Worm (Caenorhabditis elegans): ENCODE results near the gene smrd-1.

The smrd-1 gene

ce11 chrIII:10423906-10424305 is 11.9 kb downstream of the smrd-1 start, which contains the start of gene M03C11.6:
Gene M03C11.6 (minus strand): TSS chrIII:10424006.
- TF ChIP-seq nhr-23 (tag; optimal IDR thresholded peaks at IDR 0.05) = no peak
- no peak for TF ChIP-seq mdl-1 (tag; optimal IDR thresholded peaks at IDR 0.05)
- no peak for TF ChIP-seq ceh-82 (tag; optimal IDR thresholded peaks at IDR 0.05)
- no peak for TF ChIP-seq ceh-28 (tag; optimal IDR thresholded peaks at IDR 0.05)
- no peak for TF ChIP-seq nhr-25 (tag; optimal IDR thresholded peaks at IDR 0.05)
- TF ChIP-seq ceh-9 (tag; optimal IDR thresholded peaks at IDR 0.05) = no peak
- TF ChIP-seq ztf-4 (tag; optimal IDR thresholded peaks at IDR 0.05) = no peak
- TF ChIP-seq snpc-4 (tag; optimal IDR thresholded peaks at IDR 0.05) = no peak
- no peak for TF ChIP-seq unc-39 (tag; optimal IDR thresholded peaks at IDR 0.05)
- TF ChIP-seq aly-2 (tag; optimal IDR thresholded peaks at IDR 0.05) = no peak
- no peak for TF ChIP-seq daf-12 (tag; optimal IDR thresholded peaks at IDR 0.05)
- no peak for TF ChIP-seq pqm-1 (tag; optimal IDR thresholded peaks at IDR 0.05)
- no peak for TF ChIP-seq egl-27 (tag; optimal IDR thresholded peaks at IDR 0.05)
- no peak for TF ChIP-seq fkh-10 (GFP tag; optimal IDR thresholded peaks at IDR 0.05)
- TF ChIP-seq ZK546.5 (tag; optimal IDR thresholded peaks at IDR 0.05) = no peak

- no peak for TF ChIP-seq tbx-2 (tag; optimal IDR thresholded peaks at IDR 0.05)
- TF ChIP-seq snpc-4 (tag; optimal IDR thresholded peaks at IDR 0.05) = no peak
- TF ChIP-seq nhr-237 (tag; optimal IDR thresholded peaks at IDR 0.05) = no peak
- no peak for TF ChIP-seq eor-1 (tag; optimal IDR thresholded peaks at IDR 0.05)
- TF ChIP-seq skn-1 (tag; optimal IDR thresholded peaks at IDR 0.05) = no peak
- TF ChIP-seq unc-39 (tag; optimal IDR thresholded peaks at IDR 0.05) = no peak
- no peak for TF ChIP-seq nhr-43 (tag; optimal IDR thresholded peaks at IDR 0.05; ENCODE audit: poor library complexity, severe bottlenecking)
- no peak for TF ChIP-seq R02D3.7 (tag; optimal IDR thresholded peaks at IDR 0.05)
- no peak for TF ChIP-seq fkh-2 (tag; optimal IDR thresholded peaks at IDR 0.05)
- TF ChIP-seq nhr-28 (tag; optimal IDR thresholded peaks at IDR 0.05) = no peak
- no peak for TF ChIP-seq nhr-25 (tag; optimal IDR thresholded peaks at IDR 0.05)
- TF ChIP-seq egl-5 (tag; optimal IDR thresholded peaks at IDR 0.05) = no peak
- TF ChIP-seq ztf-4 (tag; optimal IDR thresholded peaks at IDR 0.05) = no peak
- TF ChIP-seq ceh-28 (tag; optimal IDR thresholded peaks at IDR 0.05) = no peak
Measured at ce11 chrIII:10421680-10422079, 14.1 kb downstream of the smrd-1 start.

ce11 chrIII:10415822-10416221 is 20.0 kb downstream of the smrd-1 start, which contains the start of gene ymel-1:
Gene ymel-1 (plus strand): TSS chrIII:10416139.
- TF ChIP-seq zag-1 (tag; optimal IDR thresholded peaks at IDR 0.05) (no peak), tbx-2 (tag; optimal IDR thresholded peaks at IDR 0.05) (no peak), lin-15B (tag; optimal IDR thresholded peaks at IDR 0.05) (peak; percentile 50), nfya-1 (tag; optimal IDR thresholded peaks at IDR 0.05; ENCODE audit: insufficient read depth) (peak; percentile 35), nhr-23 (tag; optimal IDR thresholded peaks at IDR 0.05) (peak; percentile 32), R02D3.7 (tag; optimal IDR thresholded peaks at IDR 0.05) (peak; percentile 11), fkh-2 (tag; optimal IDR thresholded peaks at IDR 0.05) (no peak), nhr-25 (tag; optimal IDR thresholded peaks at IDR 0.05) (peak; percentile 19), daf-12 (tag; optimal IDR thresholded peaks at IDR 0.05) (no peak), lin-39 (tag; optimal IDR thresholded peaks at IDR 0.05) (peak; percentile 60), fos-1 (tag; optimal IDR thresholded peaks at IDR 0.05) (no peak), aly-2 (tag; optimal IDR thresholded peaks at IDR 0.05) (peak; percentile 14), mml-1 (tag; optimal IDR thresholded peaks at IDR 0.05) (no peak), pha-4 (tag; optimal IDR thresholded peaks at IDR 0.05) (peak; percentile 53), ztf-4 (tag; optimal IDR thresholded peaks at IDR 0.05) (no peak), ceh-28 (tag; optimal IDR thresholded peaks at IDR 0.05) (no peak), ceh-9 (tag; optimal IDR thresholded peaks at IDR 0.05) (no peak), hmg-11 (tag; optimal IDR thresholded peaks at IDR 0.05) (peak; percentile 29), pqm-1 (tag; optimal IDR thresholded peaks at IDR 0.05) (peak; percentile 39), mdl-1 (tag; optimal IDR thresholded peaks at IDR 0.05) (no peak), elt-2 (tag; optimal IDR thresholded peaks at IDR 0.05) (peak; percentile 22)

- TF ChIP-seq mml-1 (tag; optimal IDR thresholded peaks at IDR 0.05) (no peak), zag-1 (tag; optimal IDR thresholded peaks at IDR 0.05) (peak; percentile 55), elt-2 (tag; optimal IDR thresholded peaks at IDR 0.05) (peak; percentile 74), sea-2 (GFP tag; optimal IDR thresholded peaks at IDR 0.05) (no peak), nhr-12 (tag; optimal IDR thresholded peaks at IDR 0.05) (no peak), ceh-16 (tag; optimal IDR thresholded peaks at IDR 0.05) (no peak), pqm-1 (tag; optimal IDR thresholded peaks at IDR 0.05) (peak; percentile 72), pha-4 (tag; optimal IDR thresholded peaks at IDR 0.05) (peak; percentile 96), nhr-43 (tag; optimal IDR thresholded peaks at IDR 0.05; ENCODE audit: poor library complexity, severe bottlenecking) (peak; percentile 97), lsy-12 (tag; optimal IDR thresholded peaks at IDR 0.05) (peak; percentile 93), snpc-4 (tag; optimal IDR thresholded peaks at IDR 0.05) (peak; percentile 80), ceh-9 (tag; optimal IDR thresholded peaks at IDR 0.05) (no peak), nhr-25 (tag; optimal IDR thresholded peaks at IDR 0.05) (peak; percentile 91), unc-62 (GFP tag; optimal IDR thresholded peaks at IDR 0.05) (peak; percentile 19), nhr-28 (tag; optimal IDR thresholded peaks at IDR 0.05) (no peak), lin-15B (tag; optimal IDR thresholded peaks at IDR 0.05) (peak; percentile 98), nhr-11 (tag; optimal IDR thresholded peaks at IDR 0.05) (peak; percentile 71), lin-39 (tag; optimal IDR thresholded peaks at IDR 0.05) (peak; percentile 90), egl-5 (tag; optimal IDR thresholded peaks at IDR 0.05) (peak; percentile 83), tbx-2 (tag; optimal IDR thresholded peaks at IDR 0.05) (peak; percentile 92), elt-1 (tag; optimal IDR thresholded peaks at IDR 0.05) (peak; percentile 42), ztf-4 (tag; optimal IDR thresholded peaks at IDR 0.05) (peak; percentile 54), skn-1 (tag; optimal IDR thresholded peaks at IDR 0.05) (peak; percentile 89), nhr-237 (tag; optimal IDR thresholded peaks at IDR 0.05) (no peak), nhr-67 (tag; optimal IDR thresholded peaks at IDR 0.05) (no peak), ama-1 (optimal IDR thresholded peaks at IDR 0.05) (peak; percentile 83), daf-12 (tag; optimal IDR thresholded peaks at IDR 0.05) (peak; percentile 56), fos-1 (tag; optimal IDR thresholded peaks at IDR 0.05) (peak; percentile 39), egl-27 (tag; optimal IDR thresholded peaks at IDR 0.05) (peak; percentile 68), ZK546.5 (tag; optimal IDR thresholded peaks at IDR 0.05) (peak; percentile 35), fkh-2 (tag; optimal IDR thresholded peaks at IDR 0.05) (no peak)
Measured at ce11 chrIII:10407198-10407663, 28.6 kb downstream of the smrd-1 start, which contains the start of gene hat-1. Gene hat-1 (minus strand): TSS chrIII:10407248.
